Worm (Caenorhabditis elegans) whole organism, L4 larva: ENCODE results near the gene pmpl-1.
A peak's percentile ranks its signal among the peaks of the same experiment; 100 is the strongest.

Experiments
- F10B5.3 ChIP-seq: sonication (generic microtip); optimal IDR thresholded peaks from 2 replicates; lab custom pipeline; 2016; ENCODE audit warnings: mild to moderate bottlenecking, missing genetic modification characterization, missing compliant biosample characterization
- Y105C5A.15 ChIP-seq: fragments of 200-800 bp; sonication (Bioruptor generic); IDR thresholded peaks from 2 replicates; pipeline ENCODE4 v1.3.6; 2022; ENCODE audit warnings: missing genetic modification characterization, missing compliant biosample characterization
- ZK337.2 ChIP-seq: fragments of 200-800 bp; sonication (Bioruptor generic); IDR thresholded peaks from 2 replicates; pipeline ENCODE4 v1.3.6; 2022; ENCODE audit warnings: missing genetic modification reagents, missing genetic modification characterization, missing compliant biosample characterization
- ZK546.5 ChIP-seq, 2 experiments: sonication (generic microtip); optimal IDR thresholded peaks; 2 replicates each; lab custom pipeline; 2017; ENCODE audit warnings: missing biosample characterization in 2 of 2, missing genetic modification characterization in 2 of 2
- aha-1 ChIP-seq: fragments of 150-350 bp; peaks from one replicate; lab custom pipeline; 2014; ENCODE audit warnings: missing biosample characterization, missing genetic modification characterization
- ama-1 ChIP-seq: fragments of 150-350 bp; optimal IDR thresholded peaks from 2 replicates; lab custom pipeline; 2014; ENCODE audit warnings: inconsistent platforms, mixed read lengths
- arid-1 ChIP-seq: fragments of 200-800 bp; sonication (Bioruptor generic); conservative IDR thresholded peaks from 2 replicates; pipeline ENCODE4 v1.3.6; 2022; ENCODE audit warnings: missing genetic modification reagents, missing genetic modification characterization, missing compliant biosample characterization
- attf-4 ChIP-seq: sonication (generic microtip); optimal IDR thresholded peaks from 3 replicates; lab custom pipeline; 2017; ENCODE audit warnings: missing biosample characterization, missing genetic modification characterization
- ceh-20 ChIP-seq: fragments of 200-800 bp; sonication (Bioruptor generic); IDR thresholded peaks from 2 replicates; pipeline ENCODE4 v1.3.6; 2022; ENCODE audit warnings: missing genetic modification reagents, missing genetic modification characterization, missing compliant biosample characterization
- ceh-82 ChIP-seq: sonication (generic microtip); optimal IDR thresholded peaks from 2 replicates; lab custom pipeline; 2017; ENCODE audit warnings: missing biosample characterization, missing genetic modification characterization
- daf-16 ChIP-seq, 3 experiments: sonication (generic microtip); optimal IDR thresholded peaks; 2 replicates each; lab custom pipeline; 2016 to 2017; ENCODE audit warnings: missing genetic modification characterization in 3 of 3, missing genetic modification reagents in 3 of 3, mild to moderate bottlenecking in 2 of 3, missing compliant biosample characterization in 2 of 3, missing biosample characterization in 1 of 3, moderate library complexity in 1 of 3
- dve-1 ChIP-seq: sonication (generic microtip); optimal IDR thresholded peaks from 2 replicates; lab custom pipeline; 2017; ENCODE audit warnings: antibody characterized with exemption, mild to moderate bottlenecking, missing genetic modification characterization, missing compliant biosample characterization; ENCODE audit not compliant: insufficient read depth
- hlh-11 ChIP-seq: fragments of 200-800 bp; sonication (Bioruptor generic); optimal IDR thresholded peaks from 2 replicates; lab custom pipeline; 2018; ENCODE audit warnings: mild to moderate bottlenecking, missing genetic modification characterization, missing compliant biosample characterization
- hlh-30 ChIP-seq: sonication (generic microtip); optimal IDR thresholded peaks from 2 replicates; lab custom pipeline; 2017; ENCODE audit warnings: antibody characterized with exemption, mild to moderate bottlenecking, missing genetic modification characterization, missing compliant biosample characterization; ENCODE audit not compliant: insufficient read depth
- jun-1 ChIP-seq: fragments of 150-350 bp; optimal IDR thresholded peaks from 2 replicates; lab custom pipeline; 2014; ENCODE audit warnings: missing biosample characterization, missing genetic modification reagents, missing genetic modification characterization
- lin-13 ChIP-seq: fragments of 150-350 bp; optimal IDR thresholded peaks from 2 replicates; lab custom pipeline; 2014; ENCODE audit warnings: missing biosample characterization, missing genetic modification reagents, missing genetic modification characterization
- lsy-2 ChIP-seq, 2 experiments: fragments of 150-350 bp in 1 of 2; sonication (generic microtip) in 1 of 2; optimal IDR thresholded peaks; 2 replicates each; lab custom pipeline; 2014 to 2017; ENCODE audit warnings: missing biosample characterization in 2 of 2, missing genetic modification characterization in 2 of 2
- mdl-1 ChIP-seq, 2 experiments: fragments of 150-350 bp in 1 of 2; sonication (generic microtip) in 1 of 2; optimal IDR thresholded peaks; 2 replicates each; lab custom pipeline; 2014 to 2017; ENCODE audit warnings: missing biosample characterization in 2 of 2, missing genetic modification characterization in 2 of 2
- mdt-29 ChIP-seq: fragments of 200-800 bp; sonication (Bioruptor generic); IDR thresholded peaks from 2 replicates; pipeline ENCODE4 v1.3.6; 2022; ENCODE audit warnings: missing genetic modification reagents, missing genetic modification characterization, missing compliant biosample characterization
- mep-1 ChIP-seq: fragments of 150-350 bp; sonication (generic microtip); optimal IDR thresholded peaks from 3 replicates; lab custom pipeline; 2014; ENCODE audit warnings: missing biosample characterization, missing genetic modification characterization
- mxl-2 ChIP-seq: fragments of 200-800 bp; sonication (Bioruptor generic); conservative IDR thresholded peaks from 2 replicates; pipeline ENCODE4 v1.3.6; 2022; ENCODE audit warnings: missing genetic modification reagents, missing genetic modification characterization, missing compliant biosample characterization
- mxl-3 ChIP-seq: fragments of 200-800 bp; sonication (Bioruptor generic); optimal IDR thresholded peaks from 2 replicates; lab custom pipeline; 2018; ENCODE audit warnings: mild to moderate bottlenecking, missing genetic modification characterization, missing compliant biosample characterization
- nhr-102 ChIP-seq: sonication (generic microtip); optimal IDR thresholded peaks from 2 replicates; lab custom pipeline; 2016; ENCODE audit warnings: mild to moderate bottlenecking, missing genetic modification characterization, moderate library complexity, missing compliant biosample characterization
- nhr-11 ChIP-seq: fragments of 150-350 bp; optimal IDR thresholded peaks from 2 replicates; lab custom pipeline; 2014; ENCODE audit warnings: missing biosample characterization, missing genetic modification characterization
- nhr-25 ChIP-seq: sonication (generic microtip); optimal IDR thresholded peaks from 2 replicates; lab custom pipeline; 2017; ENCODE audit warnings: missing genetic modification characterization, mild to moderate bottlenecking, missing compliant biosample characterization, antibody characterized with exemption, moderate library complexity, borderline replicate concordance; ENCODE audit not compliant: insufficient read depth
- nhr-28 ChIP-seq: fragments of 150-350 bp; optimal IDR thresholded peaks from 2 replicates; lab custom pipeline; 2014; ENCODE audit warnings: missing biosample characterization, missing genetic modification characterization
- nhr-41 ChIP-seq: fragments of 200-800 bp; sonication (Bioruptor generic); IDR thresholded peaks from 2 replicates; pipeline ENCODE4 v1.3.6; 2022; ENCODE audit warnings: missing genetic modification reagents, missing genetic modification characterization, missing compliant biosample characterization
- nhr-6 ChIP-seq: fragments of 150-350 bp; optimal IDR thresholded peaks from 2 replicates; lab custom pipeline; 2014; ENCODE audit warnings: missing biosample characterization, missing genetic modification characterization
- pha-4 ChIP-seq, 2 experiments: fragments of 150-350 bp in 1 of 2; fragments of 200-800 bp in 1 of 2; sonication (Bioruptor generic) in 1 of 2; IDR thresholded peaks in 1 of 2; optimal IDR thresholded peaks in 1 of 2; 2 replicates each; pipeline versions ENCODE4 v1.3.6 to Lab custom; 2014 to 2022; ENCODE audit warnings: missing genetic modification characterization in 2 of 2, missing genetic modification reagents in 2 of 2, missing biosample characterization in 1 of 2, missing compliant biosample characterization in 1 of 2
- php-3 ChIP-seq: fragments of 200-800 bp; sonication (Bioruptor generic); IDR thresholded peaks from 2 replicates; pipeline ENCODE4 v1.3.6; 2022; ENCODE audit warnings: missing genetic modification reagents, missing genetic modification characterization, missing compliant biosample characterization
- pqm-1 ChIP-seq: sonication (generic microtip); optimal IDR thresholded peaks from 2 replicates; lab custom pipeline; 2017; ENCODE audit warnings: missing biosample characterization, missing genetic modification characterization
- skn-1 ChIP-seq: fragments of 150-350 bp; optimal IDR thresholded peaks from 2 replicates; lab custom pipeline; 2014; ENCODE audit warnings: missing biosample characterization, missing genetic modification characterization
- unc-62 ChIP-seq, 3 experiments: fragments of 150-350 bp in 1 of 3; sonication (generic microtip); optimal IDR thresholded peaks in 2 of 3; peaks in 1 of 3; 1 replicate in 1 of 3; 2 replicates in 2 of 3; lab custom pipeline; 2014 to 2017; ENCODE audit warnings: missing biosample characterization in 3 of 3, missing genetic modification characterization in 3 of 3, missing genetic modification reagents in 3 of 3, missing genotype in 1 of 3
- zag-1 ChIP-seq: fragments of 150-350 bp; optimal IDR thresholded peaks from 2 replicates; lab custom pipeline; 2014; ENCODE audit warnings: missing biosample characterization, missing genetic modification characterization
- zfp-3 ChIP-seq: fragments of 200-800 bp; sonication (Bioruptor generic); conservative IDR thresholded peaks from 2 replicates; pipeline ENCODE4 v1.3.6; 2022; ENCODE audit warnings: missing genetic modification reagents, missing genetic modification characterization, missing compliant biosample characterization
- zip-2 ChIP-seq: fragments of 150-350 bp; optimal IDR thresholded peaks from 2 replicates; lab custom pipeline; 2014; ENCODE audit warnings: missing biosample characterization, missing genetic modification characterization

The pmpl-1 gene

DNA sequence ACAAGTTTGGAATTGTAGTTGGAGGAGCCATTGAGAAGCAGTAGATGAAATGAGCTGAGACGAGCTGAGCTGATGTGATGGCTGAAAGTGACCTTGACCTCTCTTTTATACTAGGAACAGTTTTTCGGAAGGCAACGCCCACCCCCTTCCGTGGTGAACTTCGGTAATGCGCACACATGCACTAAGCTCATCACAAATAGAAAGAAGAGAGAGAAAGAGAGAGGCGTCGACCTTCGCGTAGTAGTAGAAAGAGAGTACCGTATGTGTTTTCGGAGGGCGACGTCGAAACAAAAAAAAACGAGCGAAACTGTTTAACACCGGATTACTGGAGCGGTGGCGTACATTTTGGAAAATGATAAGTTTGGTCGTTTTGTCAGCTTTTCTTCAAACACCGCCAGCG, 6.8 kb upstream of the pmpl-1 start, which contains the start of gene marg-1:
Gene marg-1 (minus strand): TSS at position 101 of the 400 bp plus-strand sequence.
- no peak for TF ChIP-seq php-3 (GFP tag; lab: Robert Waterston, UW)
- TF ChIP-seq aha-1 (tag; lab: Kevin White, UChicago): peak; percentile 27

DNA sequence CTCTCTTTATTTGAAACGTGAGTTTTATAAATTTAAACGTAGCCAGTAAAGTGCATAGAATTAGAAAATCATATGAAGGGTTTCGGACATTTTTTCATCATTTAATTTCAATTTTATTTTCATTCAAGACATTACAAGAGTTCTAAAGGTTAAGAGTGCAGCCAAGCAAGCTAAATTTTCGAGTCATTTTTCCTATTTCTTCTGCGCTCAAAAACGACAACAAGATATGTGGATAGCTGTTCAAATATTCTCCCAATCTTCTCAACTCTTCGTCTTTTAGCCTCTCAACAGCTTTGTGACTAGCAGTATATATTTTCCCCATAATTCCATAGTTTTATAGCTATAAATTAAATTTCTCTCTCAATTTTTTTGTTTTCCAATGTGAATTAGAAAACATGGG, 4.2 kb upstream of the pmpl-1 start:
- TF ChIP-seq unc-62 (GFP tag; optimal IDR thresholded peaks at IDR 0.05 in 1 of 2; lab: Kevin White, UChicago): peak in 1 of 2 experiments; percentile 97
- TF ChIP-seq unc-62 (tag; optimal IDR thresholded peaks at IDR 0.05; lab: Kevin White, UChicago): no peak
- TF ChIP-seq zip-2 (tag; lab: Kevin White, UChicago): no peak

DNA sequence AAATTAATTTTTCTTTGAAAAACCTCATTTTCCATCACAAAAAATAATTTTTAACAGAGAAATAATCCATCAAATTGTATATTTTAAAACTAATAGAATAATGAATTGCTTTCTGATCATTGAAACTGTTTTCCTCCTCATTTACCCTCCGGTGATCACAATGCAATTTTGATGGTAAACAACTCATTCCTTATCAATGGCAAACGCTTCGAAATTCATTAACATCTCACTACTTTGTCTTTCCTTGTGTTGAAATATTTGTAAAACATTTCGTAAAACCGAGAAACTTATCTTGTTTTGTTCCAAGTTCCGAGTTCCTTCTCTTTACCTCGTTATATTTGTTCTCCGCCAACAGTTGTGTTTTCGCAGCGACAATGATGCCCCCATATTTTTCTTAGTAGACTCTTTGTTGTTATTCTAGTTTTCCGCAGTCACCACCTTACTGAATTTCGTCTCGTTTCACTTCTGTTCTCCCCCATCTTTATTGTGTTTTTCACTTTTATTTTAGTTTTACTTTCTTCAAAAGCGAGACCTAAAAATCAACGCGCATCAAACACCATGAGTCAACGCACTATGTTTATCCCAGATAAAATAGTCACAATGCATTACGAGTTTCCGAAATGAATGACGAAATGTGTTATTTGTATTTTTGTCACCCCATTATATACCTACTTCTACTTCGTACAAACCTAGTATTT, 2.6 kb upstream of the pmpl-1 start:
- TF ChIP-seq nhr-41 (GFP tag; lab: Robert Waterston, UW) (no peak), pqm-1 (tag; lab: Kevin White, UChicago) (peak; percentile 32), dve-1 (tag; lab: Kevin White, UChicago) (peak; percentile 30), hlh-30 (peak; percentile 13), daf-16 (GFP tag; optimal IDR thresholded peaks at IDR 0.05; lab: Kevin White, UChicago) (no peak), daf-16 (tag; optimal IDR thresholded peaks at IDR 0.05; lab: Kevin White, UChicago) (peak; percentile 96), aha-1 (tag; lab: Kevin White, UChicago) (no peak), nhr-28 (tag; lab: Kevin White, UChicago) (peak; percentile 24)
- TF ChIP-seq, all 104 proteins: peak for 5

DNA sequence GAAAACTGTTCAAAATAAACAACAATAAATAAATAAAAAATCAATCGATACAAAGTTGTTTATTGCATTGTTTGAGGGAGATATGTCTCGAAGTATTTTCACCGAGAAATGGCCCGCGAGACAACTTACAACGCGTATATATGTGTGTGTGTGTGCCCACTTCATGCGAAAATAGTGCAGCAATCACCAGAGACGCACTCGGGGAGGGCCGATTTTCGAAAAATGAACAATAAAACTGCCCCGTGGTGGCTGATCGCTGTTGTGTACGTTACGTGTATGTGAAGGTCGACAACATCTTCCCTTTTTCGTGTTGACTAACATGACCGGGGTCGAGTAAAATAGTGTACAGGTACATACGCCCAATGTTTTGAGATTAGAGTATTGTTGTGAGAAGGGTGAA, 657 bp downstream of the pmpl-1 start:
- TF ChIP-seq mxl-3 (peak; percentile 20), pha-4 (GFP tag; IDR thresholded peaks at IDR 0.05; lab: Robert Waterston, UW) (no peak), pha-4 (tag; optimal IDR thresholded peaks at IDR 0.05; lab: Kevin White, UChicago) (peak; percentile 43), nhr-25 (tag; lab: Kevin White, UChicago) (peak; percentile 87), hlh-30 (peak; percentile 78), daf-16 (GFP tag; optimal IDR thresholded peaks at IDR 0.05; lab: Kevin White, UChicago) (peak in 1 of 2 experiments; percentile 93), daf-16 (tag; optimal IDR thresholded peaks at IDR 0.05; lab: Kevin White, UChicago) (peak; percentile 44), jun-1 (tag; lab: Kevin White, UChicago) (no peak), lin-13 (GFP tag; lab: Kevin White, UChicago) (no peak), zfp-3 (GFP tag; lab: Robert Waterston, UW) (no peak; the same call in 1 of the 2 replicates), hlh-11 (peak; percentile 39), aha-1 (tag; lab: Kevin White, UChicago) (peak; percentile 91), nhr-102 (tag; lab: Kevin White, UChicago) (peak; percentile 10), attf-4 (tag; lab: Kevin White, UChicago) (no peak), ZK546.5 (tag; optimal IDR thresholded peaks at IDR 0.05; lab: Kevin White, UChicago) (no peak), zag-1 (tag; lab: Kevin White, UChicago) (no peak), lsy-2 (tag; optimal IDR thresholded peaks at IDR 0.05; lab: Kevin White, UChicago) (peak in 1 of 2 experiments; percentile 30), ceh-82 (tag; lab: Kevin White, UChicago) (no peak), nhr-28 (tag; lab: Kevin White, UChicago) (peak; percentile 52), nhr-11 (tag; lab: Kevin White, UChicago) (peak; percentile 45), nhr-6 (peak; percentile 19), ceh-20 (GFP tag; lab: Robert Waterston, UW) (0 out of 2 replicates have a peak, but pooled peaks have one; percentile 24), arid-1 (GFP tag; lab: Robert Waterston, UW) (no peak), mxl-2 (GFP tag; lab: Robert Waterston, UW) (no peak), skn-1 (tag; lab: Kevin White, UChicago) (no peak), mdt-29 (GFP tag; lab: Robert Waterston, UW) (0 out of 2 replicates have a peak, but pooled peaks have one; percentile 52), ama-1 (lab: Kevin White, UChicago) (peak; percentile 95), mep-1 (tag; lab: Kevin White, UChicago) (peak; percentile 79), Y105C5A.15 (GFP tag; lab: Robert Waterston, UW) (no peak), dve-1 (tag; lab: Kevin White, UChicago) (peak; percentile 73), ZK337.2 (GFP tag; lab: Robert Waterston, UW) (no peak), mdl-1 (tag; optimal IDR thresholded peaks at IDR 0.05; lab: Kevin White, UChicago) (peak; percentile 28 to 66), F10B5.3 (no peak)
